Worm (Caenorhabditis elegans): ENCODE results near the gene C43F9.7.

DNA sequence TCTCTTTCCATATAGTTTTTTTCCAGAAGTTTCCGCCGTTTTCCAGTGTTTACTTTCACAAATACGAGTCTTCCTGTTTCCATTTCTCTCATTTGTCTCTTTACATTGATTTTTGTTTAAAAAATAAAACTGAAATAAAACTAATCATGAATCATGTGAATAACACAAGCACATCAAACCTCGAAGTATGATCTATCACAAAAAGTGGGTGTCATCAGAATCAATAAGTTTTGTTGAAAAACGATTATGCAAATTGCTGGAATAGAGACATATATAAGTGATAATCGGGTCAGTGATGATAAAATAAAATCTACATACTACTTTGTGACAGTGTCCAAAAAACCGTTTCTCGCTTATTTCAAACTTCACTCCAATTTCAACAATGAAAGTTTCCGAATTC lies 27.3 kb upstream of the C43F9.7 start, which contains the start of gene R09H10.7:
- no peak for TF ChIP-seq nhr-67 (tag; optimal IDR thresholded peaks at IDR 0.05)
- no peak for TF ChIP-seq ceh-82 (tag; optimal IDR thresholded peaks at IDR 0.05)
- TF ChIP-seq unc-62 (GFP tag; optimal IDR thresholded peaks at IDR 0.05): no peak
- TF ChIP-seq nhr-12 (tag; optimal IDR thresholded peaks at IDR 0.05): no peak
- TF ChIP-seq skn-1 (tag; optimal IDR thresholded peaks at IDR 0.05): no peak

All from whole organism, L3 larva.